Worm (Caenorhabditis elegans) whole organism, late embryonic: ENCODE data around the gene npp-5.

ENCODE experiments used
- ceh-48 ChIP-seq: sonication (generic microtip); optimal IDR thresholded peaks from 2 replicates; lab custom pipeline; 2016; ENCODE audit warnings: missing genetic modification characterization, inconsistent platforms, missing compliant biosample characterization
- hlh-15 ChIP-seq: sonication (generic microtip); optimal IDR thresholded peaks from 2 replicates; lab custom pipeline; 2016; ENCODE audit warnings: missing genetic modification characterization, missing compliant biosample characterization
- pha-4 ChIP-seq: fragments of 150-350 bp; optimal IDR thresholded peaks from 2 replicates; lab custom pipeline; 2018; ENCODE audit warnings: missing biosample characterization, missing genetic modification reagents, missing genetic modification characterization
- pqm-1 ChIP-seq: sonication (generic microtip); optimal IDR thresholded peaks from 2 replicates; lab custom pipeline; 2016; ENCODE audit warnings: missing genetic modification characterization, missing compliant biosample characterization

DNA sequence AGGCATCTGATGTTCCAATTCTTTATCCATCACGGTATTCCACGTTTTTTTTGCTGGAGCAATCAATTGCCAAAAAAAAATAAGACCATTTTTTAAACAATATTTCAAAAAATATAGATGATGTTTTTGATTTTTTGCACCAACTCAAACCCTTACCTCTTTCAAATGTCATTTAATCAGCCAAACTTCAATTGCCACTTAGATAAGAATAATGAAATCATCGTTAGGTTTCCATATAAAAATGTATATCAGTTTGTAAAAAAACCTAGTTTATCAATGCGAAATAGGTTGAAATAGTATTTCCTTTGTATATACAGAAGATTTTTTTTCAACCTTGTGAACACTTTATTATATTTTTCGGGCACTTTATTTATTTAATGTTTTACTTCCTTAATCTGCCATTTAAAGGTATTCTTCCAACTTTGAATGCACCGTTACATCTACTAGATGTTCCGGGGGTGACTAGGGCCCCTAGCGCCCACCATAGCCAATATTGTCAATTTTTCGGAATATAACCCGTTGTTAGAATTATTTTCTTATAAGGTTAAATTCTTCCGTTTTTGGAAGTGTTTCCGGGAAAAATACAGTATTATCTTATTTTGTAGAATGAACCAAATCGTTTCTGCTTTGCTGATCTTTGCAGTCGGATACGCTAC lies 30.3 kb downstream of the npp-5 start, which contains the start of the genes F54D5.23 and F54D5.4:
- TF ChIP-seq ceh-48 (tag; lab: Kevin White, UChicago) (no peak), pqm-1 (tag; lab: Kevin White, UChicago) (no peak), hlh-15 (no peak), pha-4 (no peak)
